Fruit fly (Drosophila melanogaster) whole organism, prepupa: ENCODE results near the gene CG34132.

Experiments used
- CG10631 ChIP-seq: fragments of 200-800 bp; sonication (Bioruptor generic); optimal IDR thresholded peaks from 2 replicates; lab custom pipeline; 2016; ENCODE audit warnings: missing biosample characterization, missing genetic modification characterization
- CG11762 ChIP-seq: fragments of 200-800 bp; sonication (Bioruptor generic); optimal IDR thresholded peaks from 3 replicates; lab custom pipeline; 2016; ENCODE audit warnings: missing biosample characterization, missing genetic modification characterization; ENCODE audit not compliant: insufficient read depth
- CG11902 ChIP-seq: fragments of 200-800 bp; sonication (Bioruptor generic); optimal IDR thresholded peaks from 3 replicates; lab custom pipeline; 2016; ENCODE audit warnings: missing biosample characterization, missing genetic modification characterization
- CG15336 ChIP-seq: fragments of 200-800 bp; sonication (Bioruptor generic); IDR thresholded peaks from 2 replicates; pipeline ENCODE4 v1.3.6; 2022; ENCODE audit warnings: missing biosample characterization, missing genetic modification characterization
- CG1621 ChIP-seq: fragments of 200-800 bp; sonication (Bioruptor generic); optimal IDR thresholded peaks from 3 replicates; lab custom pipeline; 2018; ENCODE audit warnings: missing biosample characterization, mild to moderate bottlenecking, missing genetic modification characterization
- CG16779 ChIP-seq: fragments of 200-800 bp; sonication (Bioruptor generic); optimal IDR thresholded peaks from 3 replicates; lab custom pipeline; 2017; ENCODE audit warnings: missing biosample characterization, mild to moderate bottlenecking, missing genetic modification characterization
- CG3032 ChIP-seq: fragments of 200-800 bp; optimal IDR thresholded peaks from 2 replicates; lab custom pipeline; 2019; ENCODE audit warnings: missing biosample characterization, mild to moderate bottlenecking, missing genetic modification characterization, moderate library complexity
- CG32006 ChIP-seq: fragments of 200-800 bp; sonication (Bioruptor generic); optimal IDR thresholded peaks from 3 replicates; lab custom pipeline; 2017; ENCODE audit warnings: missing biosample characterization, mild to moderate bottlenecking, missing genetic modification characterization
- CG34406 ChIP-seq: fragments of 200-800 bp; sonication (Bioruptor generic); optimal IDR thresholded peaks from 3 replicates; lab custom pipeline; 2016; ENCODE audit warnings: missing biosample characterization, missing genetic modification characterization
- CG3919 ChIP-seq: fragments of 200-800 bp; sonication (Bioruptor generic); optimal IDR thresholded peaks from 3 replicates; lab custom pipeline; 2016; ENCODE audit warnings: missing biosample characterization, missing genetic modification characterization
- CG4318 ChIP-seq: fragments of 200-800 bp; sonication (Bioruptor generic); optimal IDR thresholded peaks from 3 replicates; lab custom pipeline; 2017; ENCODE audit warnings: missing biosample characterization, mild to moderate bottlenecking, missing genetic modification characterization
- CG6163 ChIP-seq: fragments of 200-800 bp; sonication (Bioruptor generic); IDR thresholded peaks from 3 replicates; pipeline ENCODE4 v1.3.6; 2022; ENCODE audit warnings: missing biosample characterization, missing genetic modification characterization
- CG6276 ChIP-seq: fragments of 200-800 bp; sonication (Bioruptor generic); optimal IDR thresholded peaks from 2 replicates; lab custom pipeline; 2017; ENCODE audit warnings: missing biosample characterization, mild to moderate bottlenecking, missing genetic modification characterization
- CG6854 ChIP-seq: fragments of 200-800 bp; sonication (Bioruptor generic); optimal IDR thresholded peaks from 2 replicates; lab custom pipeline; 2017; ENCODE audit warnings: missing biosample characterization, mild to moderate bottlenecking, missing genetic modification characterization
- CG7368 ChIP-seq: fragments of 200-800 bp; sonication (Bioruptor generic); optimal IDR thresholded peaks from 3 replicates; lab custom pipeline; 2016; ENCODE audit warnings: missing biosample characterization, missing genetic modification characterization
- CG8119 ChIP-seq: fragments of 200-800 bp; sonication (Bioruptor generic); IDR thresholded peaks from 3 replicates; pipeline ENCODE4 v1.3.6; 2022; ENCODE audit warnings: missing biosample characterization, missing genetic modification characterization
- CG8632 ChIP-seq: fragments of 200-800 bp; sonication (Bioruptor generic); optimal IDR thresholded peaks from 3 replicates; lab custom pipeline; 2016; ENCODE audit warnings: missing biosample characterization, missing genetic modification characterization
- Eip75B ChIP-seq: fragments of 200-800 bp; sonication (Bioruptor generic); optimal IDR thresholded peaks from 3 replicates; lab custom pipeline; 2016; ENCODE audit warnings: missing biosample characterization, missing genetic modification characterization
- Eip78C ChIP-seq: fragments of 200-800 bp; sonication (Bioruptor generic); peaks from one replicate; lab custom pipeline; 2016; ENCODE audit warnings: missing biosample characterization, missing genetic modification characterization
- Eip93F ChIP-seq: fragments of 200-800 bp; sonication (Bioruptor generic); optimal IDR thresholded peaks from 2 replicates; lab custom pipeline; 2016; ENCODE audit warnings: missing biosample characterization, mild to moderate bottlenecking, missing genetic modification characterization
- Ets96B ChIP-seq: fragments of 200-800 bp; optimal IDR thresholded peaks from 2 replicates; lab custom pipeline; 2019; ENCODE audit warnings: missing biosample characterization, mild to moderate bottlenecking, missing genetic modification characterization, moderate library complexity
- Gug ChIP-seq: fragments of 200-800 bp; sonication (Bioruptor generic); IDR thresholded peaks from 2 replicates; pipeline ENCODE4 v1.3.6; 2022; ENCODE audit warnings: missing biosample characterization, missing genetic modification characterization
- Hr38 ChIP-seq: sonication (Bioruptor generic); optimal IDR thresholded peaks from 2 replicates; lab custom pipeline; 2016; ENCODE audit warnings: missing biosample characterization, missing genetic modification characterization
- Hr39 ChIP-seq: fragments of 200-800 bp; sonication (Bioruptor generic); optimal IDR thresholded peaks from 2 replicates; lab custom pipeline; 2016; ENCODE audit warnings: missing biosample characterization, missing genetic modification characterization
- Hr4 ChIP-seq: fragments of 200-800 bp; sonication (Bioruptor generic); optimal IDR thresholded peaks from 3 replicates; lab custom pipeline; 2016; ENCODE audit warnings: missing biosample characterization, missing genetic modification characterization
- Met ChIP-seq: fragments of 200-800 bp; sonication (Bioruptor generic); optimal IDR thresholded peaks from 3 replicates; lab custom pipeline; 2016; ENCODE audit warnings: missing biosample characterization, missing genetic modification characterization
- Sox102F ChIP-seq: fragments of 200-800 bp; sonication (Bioruptor generic); optimal IDR thresholded peaks from 2 replicates; lab custom pipeline; 2016; ENCODE audit warnings: missing biosample characterization, mild to moderate bottlenecking, missing genetic modification characterization
- Sox14 ChIP-seq: fragments of 200-800 bp; sonication (Bioruptor generic); optimal IDR thresholded peaks from 3 replicates; lab custom pipeline; 2016; ENCODE audit warnings: missing biosample characterization, missing genetic modification characterization
- Sox15 ChIP-seq: fragments of 200-800 bp; sonication (Bioruptor generic); optimal IDR thresholded peaks from 3 replicates; lab custom pipeline; 2016; ENCODE audit warnings: missing biosample characterization, missing genetic modification characterization
- achi ChIP-seq: fragments of 200-800 bp; sonication (Bioruptor generic); optimal IDR thresholded peaks from 3 replicates; lab custom pipeline; 2016; ENCODE audit warnings: missing biosample characterization, missing genetic modification characterization
- acj6 ChIP-seq: fragments of 200-800 bp; sonication (Bioruptor generic); optimal IDR thresholded peaks from 3 replicates; lab custom pipeline; 2016; ENCODE audit warnings: missing biosample characterization, missing genetic modification characterization
- dsx ChIP-seq: fragments of 200-800 bp; optimal IDR thresholded peaks from 3 replicates; lab custom pipeline; 2019; ENCODE audit warnings: missing biosample characterization, mild to moderate bottlenecking, missing genetic modification characterization, moderate library complexity; ENCODE audit not compliant: poor library complexity, severe bottlenecking
- eg ChIP-seq: fragments of 200-800 bp; sonication (Bioruptor generic); IDR thresholded peaks from 3 replicates; pipeline ENCODE4 v1.3.6; 2022; ENCODE audit warnings: missing biosample characterization, missing genetic modification characterization
- fd59A ChIP-seq: fragments of 200-800 bp; sonication (Bioruptor generic); optimal IDR thresholded peaks from 2 replicates; lab custom pipeline; 2017; ENCODE audit warnings: missing biosample characterization, mild to moderate bottlenecking, missing genetic modification characterization, missing genetic modification reagents
- fd85E ChIP-seq: fragments of 200-800 bp; sonication (Bioruptor generic); optimal IDR thresholded peaks from 3 replicates; lab custom pipeline; 2016; ENCODE audit warnings: missing biosample characterization, missing genetic modification characterization
- fkh ChIP-seq: fragments of 200-800 bp; sonication (Bioruptor generic); optimal IDR thresholded peaks from 3 replicates; lab custom pipeline; 2017; ENCODE audit warnings: missing biosample characterization, mild to moderate bottlenecking, missing genetic modification characterization, moderate library complexity
- lz ChIP-seq: fragments of 200-800 bp; sonication (Bioruptor generic); optimal IDR thresholded peaks from 3 replicates; lab custom pipeline; 2016; ENCODE audit warnings: missing biosample characterization, missing genetic modification characterization
- pdm3 ChIP-seq: fragments of 200-800 bp; sonication (Bioruptor generic); optimal IDR thresholded peaks from 3 replicates; lab custom pipeline; 2016; ENCODE audit warnings: missing biosample characterization, missing genetic modification characterization
- salr ChIP-seq, 2 experiments: fragments of 200-800 bp; sonication (Bioruptor generic); optimal IDR thresholded peaks; 3 replicates each; lab custom pipeline; 2016 to 2018; ENCODE audit warnings: missing biosample characterization in 2 of 2, missing genetic modification characterization in 2 of 2, mild to moderate bottlenecking in 1 of 2
- svp ChIP-seq: fragments of 200-800 bp; sonication (Bioruptor generic); peaks from one replicate; lab custom pipeline; 2016; ENCODE audit warnings: missing biosample characterization, missing genetic modification characterization
- topi ChIP-seq: fragments of 200-800 bp; sonication (Bioruptor generic); optimal IDR thresholded peaks from 3 replicates; lab custom pipeline; 2016; ENCODE audit warnings: missing biosample characterization, missing genetic modification characterization

CG34132 gene

DNA sequence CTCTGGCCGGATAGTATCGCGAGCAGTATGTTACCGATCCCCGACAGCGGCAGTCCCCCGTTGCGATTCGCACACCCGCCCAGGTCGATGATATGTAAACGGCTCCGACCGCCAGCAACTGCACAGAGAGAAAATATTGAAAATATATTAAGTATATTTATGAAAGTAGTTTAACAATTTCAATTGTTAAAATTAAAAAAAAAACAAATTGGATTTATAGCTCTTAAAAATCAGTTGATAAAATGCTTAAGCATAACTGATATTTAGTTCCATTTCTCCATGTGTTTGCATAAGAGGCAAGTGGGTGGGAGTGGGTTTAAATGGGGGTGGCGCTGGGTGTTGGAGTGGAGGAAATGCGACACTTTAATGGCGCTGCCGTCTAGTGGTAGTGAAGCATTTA is 35.8 kb upstream of the CG34132 start:
- TF ChIP-seq achi (GFP tag; lab: Kevin White, UChicago) (peak; percentile 12), CG7368 (GFP tag; lab: Kevin White, UChicago) (no peak), Eip75B (GFP tag; lab: Kevin White, UChicago) (no peak), CG32006 (peak; percentile 33), Met (no peak), fkh (GFP tag; lab: Kevin White, UChicago) (no peak), Eip93F (no peak), eg (GFP tag; lab: Robert Waterston, UW) (no peak), dsx (GFP tag; lab: Kevin White, UChicago) (no peak), CG10631 (peak; percentile 10), salr (GFP tag; optimal IDR thresholded peaks at IDR 0.05; lab: Kevin White, UChicago) (no peak), CG6276 (GFP tag; lab: Kevin White, UChicago) (no peak), CG6163 (GFP tag; lab: Robert Waterston, UW) (peak; percentile 37; the same call in 1 of the 3 replicates), CG3032 (tag; lab: Kevin White, UChicago) (no peak), CG8632 (GFP tag; lab: Kevin White, UChicago) (no peak), Eip78C (GFP tag; lab: Kevin White, UChicago) (peak; percentile 58), CG6854 (GFP tag; lab: Kevin White, UChicago) (no peak), CG8119 (GFP tag; lab: Robert Waterston, UW) (peak; percentile 35; the same call in 1 of the 3 replicates), topi (GFP tag; lab: Kevin White, UChicago) (no peak)

DNA sequence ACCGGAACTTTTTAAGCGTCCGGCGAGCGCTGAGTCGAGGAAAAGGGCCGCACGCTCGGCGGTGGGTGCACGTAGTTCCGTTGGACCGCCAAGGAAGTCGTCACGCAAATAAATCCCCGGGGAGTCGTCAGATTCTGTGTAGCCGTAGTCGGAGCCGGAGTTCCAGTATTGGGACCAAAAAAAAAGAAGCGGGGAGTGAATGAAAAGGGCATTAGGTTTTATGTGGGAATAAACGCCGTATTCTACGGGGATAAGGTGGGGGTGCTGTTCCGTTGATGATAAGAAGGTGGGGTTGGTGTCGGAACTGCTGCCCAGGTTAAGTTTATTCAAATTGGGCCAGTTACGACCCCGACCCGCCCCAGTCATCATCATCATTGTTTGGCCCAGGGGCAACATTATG is 34.9 kb upstream of the CG34132 start:
- TF ChIP-seq CG6276 (GFP tag; lab: Kevin White, UChicago) (no peak), CG34406 (GFP tag; lab: Kevin White, UChicago) (no peak), CG3919 (GFP tag; lab: Kevin White, UChicago) (no peak), pdm3 (GFP tag; lab: Kevin White, UChicago) (no peak), Sox14 (no peak), achi (GFP tag; lab: Kevin White, UChicago) (no peak), CG6854 (GFP tag; lab: Kevin White, UChicago) (no peak), Eip75B (GFP tag; lab: Kevin White, UChicago) (no peak), CG8119 (GFP tag; lab: Robert Waterston, UW) (no peak), acj6 (no peak), CG1621 (no peak), Eip78C (GFP tag; lab: Kevin White, UChicago) (no peak), Met (no peak), CG16779 (tag; lab: Kevin White, UChicago) (no peak), Sox102F (GFP tag; lab: Kevin White, UChicago) (no peak), CG4318 (no peak)

- TF ChIP-seq CG6163 (GFP tag; lab: Robert Waterston, UW) (0 out of 3 replicates have a peak, but pooled peaks have one; percentile 31), svp (GFP tag; lab: Kevin White, UChicago) (peak; percentile 38), CG8119 (GFP tag; lab: Robert Waterston, UW) (0 out of 3 replicates have a peak, but pooled peaks have one; percentile 28), CG1621 (no peak), Ets96B (tag; lab: Kevin White, UChicago) (peak; percentile 12), Eip78C (GFP tag; lab: Kevin White, UChicago) (peak; percentile 45), Hr38 (GFP tag; lab: Kevin White, UChicago) (no peak), CG32006 (peak; percentile 19), CG10631 (peak; percentile 1), Hr4 (GFP tag; lab: Kevin White, UChicago) (peak; percentile 5)
Observed at dm6 chr2L:7851609-7852008, 33.7 kb upstream of the CG34132 start.

DNA sequence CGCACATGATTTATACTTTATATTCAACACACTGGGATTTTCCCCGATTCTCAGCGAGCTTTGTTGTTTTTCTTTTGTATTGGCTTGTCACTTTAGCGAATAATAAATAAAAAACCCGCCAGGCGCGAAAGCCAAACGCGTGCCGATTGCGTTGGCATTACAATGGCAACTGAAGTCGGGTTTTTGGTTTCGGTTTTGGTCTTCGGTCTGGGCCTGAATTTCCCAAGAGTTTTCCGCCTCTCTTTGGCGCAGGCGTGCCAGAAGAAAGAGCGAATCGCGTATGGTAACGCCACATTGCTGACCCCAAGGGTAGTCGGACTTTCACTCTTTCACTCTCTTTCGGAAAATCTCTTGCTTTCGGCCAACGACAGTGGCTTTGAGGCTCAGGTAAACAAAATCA is 30.2 kb upstream of the CG34132 start, which contains the start of gene CG14535:
CG14535 (minus strand) TSS at position 368 of the 400 bp plus-strand sequence.
- no peak for TF ChIP-seq Sox15 (GFP tag; lab: Kevin White, UChicago)
- no peak for TF ChIP-seq svp (GFP tag; lab: Kevin White, UChicago)
- TF ChIP-seq fd85E (GFP tag; lab: Kevin White, UChicago) = no peak
- no peak for TF ChIP-seq CG6854 (GFP tag; lab: Kevin White, UChicago)
- 0 out of 3 replicates have a peak, but pooled peaks have one; percentile 30 for TF ChIP-seq eg (GFP tag; lab: Robert Waterston, UW)
- TF ChIP-seq Hr39 (GFP tag; lab: Kevin White, UChicago) = no peak
- no peak for TF ChIP-seq CG11762 (GFP tag; lab: Kevin White, UChicago)
- TF ChIP-seq Sox14 = no peak
- no peak for TF ChIP-seq lz (GFP tag; lab: Kevin White, UChicago)
- TF ChIP-seq CG34406 (GFP tag; lab: Kevin White, UChicago) = no peak
- TF ChIP-seq CG11902 (GFP tag; lab: Kevin White, UChicago) = no peak
- peak; percentile 11 for TF ChIP-seq Eip78C (GFP tag; lab: Kevin White, UChicago)
- peak; percentile 39 for TF ChIP-seq CG6276 (GFP tag; lab: Kevin White, UChicago)
- TF ChIP-seq fd59A (GFP tag; lab: Kevin White, UChicago) = no peak
- TF ChIP-seq CG15336 (GFP tag; lab: Robert Waterston, UW) = peak; percentile 56; the same call in 1 of the 2 replicates
- TF ChIP-seq Eip75B (GFP tag; lab: Kevin White, UChicago) = no peak
- TF ChIP-seq Hr4 (GFP tag; lab: Kevin White, UChicago) = no peak
- no peak for TF ChIP-seq Gug
